Fruit fly (Drosophila melanogaster): Measurements from ENCODE around the gene pyd.

- no peak for TF ChIP-seq h (optimal IDR thresholded peaks at IDR 0.05)
- no peak for TF ChIP-seq psq (optimal IDR thresholded peaks at IDR 0.05)
- no peak for TF ChIP-seq Myc (optimal IDR thresholded peaks at IDR 0.05)
Measured at dm6 chr3R:8955359-8955820, 23.7 kb upstream of the pyd start.

All from Kc167 (cell line).